Worm (Caenorhabditis elegans) whole organism, L4/young adult: Measurements from ENCODE around the gene ssp-32.
"Not testable (repeated sequence)": the region's sequence is repeated elsewhere in the genome, so short reads cannot be mapped to it uniquely, and the experiment has no call there.

Experiments used
- W03F9.2 ChIP-seq: fragments of 150-350 bp; optimal IDR thresholded peaks from 2 replicates; lab custom pipeline; 2014; ENCODE audit warnings: missing biosample characterization, missing genetic modification characterization
- dao-5 ChIP-seq: sonication (generic microtip); optimal IDR thresholded peaks from 2 replicates; lab custom pipeline; 2016; ENCODE audit warnings: missing genotype, missing genetic modification characterization, moderate library complexity, missing compliant biosample characterization
- him-1 ChIP-seq: sonication (generic microtip); optimal IDR thresholded peaks from 2 replicates; lab custom pipeline; 2016; ENCODE audit warnings: missing genotype, missing genetic modification reagents, missing genetic modification characterization, missing compliant biosample characterization

ssp-32 gene

DNA sequence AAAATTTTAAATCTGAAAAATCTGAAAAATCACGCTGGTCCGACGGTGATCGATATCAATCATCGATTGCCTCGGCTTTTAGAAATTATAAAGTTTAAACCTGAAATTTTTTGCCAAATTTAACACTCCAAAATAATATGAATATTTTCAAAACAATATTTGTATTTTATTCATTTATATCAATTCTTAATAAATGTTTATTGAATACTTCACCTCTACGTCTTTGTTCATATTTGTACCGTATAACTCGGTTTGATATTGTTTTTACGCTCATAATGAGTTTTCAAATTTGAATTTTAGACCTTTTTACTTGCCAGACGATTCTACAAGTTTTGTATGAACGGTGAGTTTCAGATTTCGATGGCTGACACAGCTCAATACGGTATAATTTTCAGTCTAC, 30.4 kb upstream of the ssp-32 start, which contains the start of the genes K07F5.15 and K07F5.22:
TSS of gene K07F5.15 (plus strand) at position 301 of the 400 bp plus-strand sequence.
TSS of gene K07F5.22 (plus strand) at position 301 of the 400 bp plus-strand sequence.
- TF ChIP-seq W03F9.2 (tag; lab: Kevin White, UChicago) (no peak), him-1 (tag; lab: Kevin White, UChicago) (no peak), dao-5 (no peak)

DNA sequence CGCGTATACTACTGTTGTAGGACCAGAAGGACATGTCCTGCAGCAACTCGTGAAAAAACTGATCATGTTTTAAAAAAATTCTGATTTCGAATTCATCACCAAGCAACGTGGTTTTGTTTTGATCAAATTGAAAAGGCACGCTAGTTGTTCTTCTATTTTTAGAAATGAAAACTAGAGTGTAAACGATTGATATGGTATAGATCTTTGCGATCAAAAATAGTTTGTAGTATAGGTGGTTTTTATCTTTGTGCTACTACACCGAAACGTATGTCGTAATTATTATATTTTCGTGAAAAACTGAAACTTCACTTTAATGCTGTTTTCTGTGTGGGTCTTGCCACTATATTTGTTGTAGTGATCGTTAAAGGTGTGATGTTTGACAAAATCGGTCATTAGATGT, 28.3 kb upstream of the ssp-32 start:
- TF ChIP-seq dao-5, result no peak
- no peak for TF ChIP-seq W03F9.2 (tag; lab: Kevin White, UChicago)
- TF ChIP-seq him-1 (tag; lab: Kevin White, UChicago), result no peak

DNA sequence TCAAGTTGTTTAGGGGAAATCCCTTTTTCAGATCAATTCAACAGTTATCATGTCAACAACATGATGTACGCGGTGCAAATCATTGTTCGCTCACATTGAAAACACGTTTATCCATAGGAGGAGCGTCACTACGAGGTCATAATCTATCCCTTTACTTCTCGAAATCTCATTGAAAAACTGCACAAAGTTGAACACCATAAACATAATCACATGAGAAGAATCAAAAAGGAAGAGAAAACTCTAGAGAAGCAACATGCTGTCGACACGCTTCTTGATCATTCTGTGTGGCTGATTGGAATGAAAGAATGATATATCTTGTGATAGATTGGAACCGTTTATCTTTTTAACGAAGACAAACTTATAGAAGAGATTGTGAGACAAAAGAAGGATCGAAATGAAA, 27.3 kb upstream of the ssp-32 start:
- no peak for TF ChIP-seq W03F9.2 (tag; lab: Kevin White, UChicago)

DNA sequence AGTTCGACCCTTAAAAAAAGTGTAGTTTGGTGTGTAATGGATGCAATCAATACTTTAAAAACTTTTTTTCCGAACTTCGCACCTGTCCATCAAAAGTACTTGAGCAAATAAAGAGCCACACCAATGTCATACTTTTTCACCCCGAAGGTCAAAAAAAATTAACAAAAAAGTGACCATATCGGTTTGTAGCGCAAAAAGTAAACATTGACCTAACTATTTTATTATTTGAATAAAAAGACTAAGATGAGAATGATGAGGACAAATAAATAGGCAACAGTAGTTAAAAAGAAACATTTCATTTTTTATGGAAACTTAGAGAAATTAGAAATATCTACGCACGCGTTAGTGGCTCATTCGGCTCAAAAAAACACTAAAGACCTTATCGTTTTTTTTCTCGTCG, 25.8 kb upstream of the ssp-32 start:
- TF ChIP-seq him-1 (tag; lab: Kevin White, UChicago) (no peak), W03F9.2 (tag; lab: Kevin White, UChicago) (no peak), dao-5 (no peak)

DNA sequence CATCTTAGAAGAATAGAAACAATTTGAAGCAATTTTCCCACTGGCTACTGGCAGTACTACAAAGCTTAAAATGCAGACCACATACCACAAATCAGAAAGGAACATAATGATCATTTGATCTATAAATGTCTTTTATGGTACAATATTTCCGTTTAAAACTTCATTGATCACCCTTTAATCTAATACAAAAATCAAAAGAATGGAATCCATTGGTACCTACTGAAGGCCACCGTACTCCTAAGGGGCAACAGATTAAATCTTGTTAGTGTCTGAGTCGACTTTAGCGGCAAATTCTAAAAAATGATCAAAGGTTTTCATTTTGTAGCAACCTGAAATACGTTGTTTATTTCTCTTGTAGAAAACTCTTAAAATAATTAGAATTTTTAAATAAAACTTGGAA, 23.0 kb upstream of the ssp-32 start:
- TF ChIP-seq him-1 (tag; lab: Kevin White, UChicago) (no peak), dao-5 (no peak), W03F9.2 (tag; lab: Kevin White, UChicago) (no peak)

DNA sequence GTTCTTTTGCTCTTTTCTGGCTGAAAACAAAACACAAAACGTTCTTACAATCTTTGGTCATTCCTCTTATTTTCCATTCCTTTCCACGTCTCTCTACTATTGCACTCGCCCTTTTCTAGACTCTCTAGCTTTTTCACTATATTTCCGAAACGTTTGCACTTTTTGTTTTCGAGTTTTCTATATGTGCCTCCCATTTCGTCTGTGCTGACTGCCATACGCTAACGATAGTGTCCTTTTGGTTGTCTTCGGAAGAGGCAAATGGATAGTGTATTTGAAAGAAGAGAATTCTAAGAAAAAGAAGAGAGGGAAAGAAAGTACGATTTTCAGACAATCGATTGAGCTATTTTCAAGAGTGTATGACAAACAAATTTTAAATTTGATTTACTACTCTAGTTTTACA, 22.4 kb upstream of the ssp-32 start:
- TF ChIP-seq W03F9.2 (tag; lab: Kevin White, UChicago), result no peak

DNA sequence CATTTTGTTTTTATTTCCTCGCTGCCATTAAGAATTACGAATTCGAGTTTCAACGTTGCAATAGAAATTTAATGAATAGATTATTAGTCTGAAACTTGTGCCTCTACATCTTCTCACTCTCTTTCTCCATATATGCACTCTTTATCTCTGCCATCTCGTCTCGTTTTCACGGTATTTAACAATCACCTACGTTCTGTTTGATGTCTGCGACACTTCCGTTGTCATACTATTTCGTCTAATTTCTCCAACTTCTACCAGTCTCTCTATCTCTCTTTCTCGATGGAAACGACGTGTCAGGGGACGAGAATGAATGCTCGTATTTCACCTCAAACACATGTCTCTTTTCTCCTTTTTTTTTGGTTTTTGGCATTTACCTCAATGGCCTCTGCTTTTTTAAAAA, 21.4 kb upstream of the ssp-32 start:
- TF ChIP-seq dao-5 (no peak), W03F9.2 (tag; lab: Kevin White, UChicago) (peak; percentile 30)

DNA sequence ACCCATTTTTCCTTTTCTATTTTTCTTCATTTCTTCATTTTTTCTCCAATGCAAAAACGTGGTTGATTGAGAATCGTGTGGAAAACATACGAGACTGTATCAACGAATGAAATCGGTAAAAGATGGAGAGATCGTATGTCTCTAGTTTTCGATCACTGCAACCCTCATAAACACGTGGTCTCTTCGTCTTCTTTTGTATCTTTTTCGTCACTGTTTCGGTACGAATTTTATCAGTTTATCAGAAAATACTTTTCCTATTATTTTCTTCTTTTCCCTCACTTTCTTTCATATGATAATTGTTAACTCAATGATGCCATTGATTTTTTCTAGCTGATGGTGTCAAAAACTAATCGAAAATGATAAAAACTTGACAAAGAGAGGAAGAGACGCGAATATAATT, 19.5 kb upstream of the ssp-32 start:
- TF ChIP-seq him-1 (tag; lab: Kevin White, UChicago), result no peak
- TF ChIP-seq W03F9.2 (tag; lab: Kevin White, UChicago), result no peak

DNA sequence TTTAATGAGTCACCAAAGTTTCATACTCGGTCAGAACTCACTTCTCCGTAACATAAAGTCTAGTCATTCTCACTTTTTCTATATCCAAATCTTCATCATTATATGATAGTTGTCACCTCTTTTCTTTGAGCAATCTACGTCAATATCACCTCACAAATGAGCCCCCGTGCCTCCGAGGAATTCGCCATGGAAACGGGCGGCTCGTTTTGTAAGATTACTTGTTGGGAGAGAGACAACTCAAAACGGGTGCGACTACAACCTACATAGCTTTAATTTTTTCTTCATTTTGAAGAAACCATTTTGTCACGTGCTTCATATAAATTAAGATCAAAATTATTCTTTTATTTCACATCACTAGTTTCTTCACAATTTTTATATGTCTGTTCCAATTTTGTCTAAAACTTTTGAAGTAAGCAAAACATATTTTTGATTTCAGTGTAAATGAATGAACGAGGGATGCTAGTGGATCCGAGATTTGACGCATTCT, 16.3 kb upstream of the ssp-32 start, which contains the start of gene nhr-4:
TSS of gene nhr-4 (plus strand) at position 437 of the 487 bp plus-strand sequence.
- no peak for TF ChIP-seq him-1 (tag; lab: Kevin White, UChicago)
- no peak for TF ChIP-seq W03F9.2 (tag; lab: Kevin White, UChicago)
- no peak for TF ChIP-seq dao-5

DNA sequence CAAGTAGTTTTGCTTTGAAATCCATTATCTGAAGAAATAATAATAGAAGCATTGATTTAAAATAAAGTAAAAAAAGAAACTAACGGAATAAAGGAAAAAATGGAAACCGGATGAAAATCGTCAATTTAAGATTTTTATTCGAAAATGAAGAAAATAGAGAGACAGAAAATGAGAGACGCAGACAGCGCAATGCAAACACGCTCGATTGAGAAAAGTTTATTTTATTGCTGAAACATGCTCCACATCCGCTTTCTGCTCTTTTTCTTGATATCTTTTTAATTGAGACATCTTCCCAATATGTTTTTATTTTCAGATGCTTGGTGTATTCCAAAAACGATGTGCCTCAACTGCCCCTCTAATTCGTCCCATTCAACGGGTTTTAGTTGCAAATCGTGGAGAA, 10.9 kb upstream of the ssp-32 start, which contains the start of the genes prp-18 and mccc-1:
TSS of gene prp-18 (minus strand) at position 127 of the 400 bp plus-strand sequence.
TSS of gene mccc-1 (plus strand) at position 314 of the 400 bp plus-strand sequence.
- TF ChIP-seq him-1 (tag; lab: Kevin White, UChicago) (no peak), W03F9.2 (tag; lab: Kevin White, UChicago) (no peak), dao-5 (no peak)

DNA sequence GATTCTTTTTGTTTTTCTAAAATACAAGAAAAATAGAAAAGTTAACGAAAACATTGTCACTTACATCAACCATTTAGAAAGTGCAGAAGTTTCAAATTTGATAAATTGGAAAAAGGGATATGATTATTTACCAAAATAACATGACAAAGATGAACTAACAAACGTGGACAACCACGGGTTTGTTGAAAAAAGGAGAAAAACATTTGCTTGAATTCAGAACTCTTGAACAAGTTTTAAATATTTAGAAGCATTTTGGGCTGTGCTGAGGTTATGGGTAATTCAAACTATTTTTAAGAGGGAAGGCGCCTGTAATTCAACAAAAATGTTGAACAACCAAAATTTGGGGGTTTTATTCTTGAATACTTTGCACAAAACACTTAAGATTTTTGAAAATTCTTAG, 5.3 kb upstream of the ssp-32 start, which contains the start of gene ttbk-3:
TSS of gene ttbk-3 (minus strand) at position 101 of the 400 bp plus-strand sequence.
- TF ChIP-seq him-1 (tag; lab: Kevin White, UChicago) (no peak), W03F9.2 (tag; lab: Kevin White, UChicago) (no peak), dao-5 (no peak)

DNA sequence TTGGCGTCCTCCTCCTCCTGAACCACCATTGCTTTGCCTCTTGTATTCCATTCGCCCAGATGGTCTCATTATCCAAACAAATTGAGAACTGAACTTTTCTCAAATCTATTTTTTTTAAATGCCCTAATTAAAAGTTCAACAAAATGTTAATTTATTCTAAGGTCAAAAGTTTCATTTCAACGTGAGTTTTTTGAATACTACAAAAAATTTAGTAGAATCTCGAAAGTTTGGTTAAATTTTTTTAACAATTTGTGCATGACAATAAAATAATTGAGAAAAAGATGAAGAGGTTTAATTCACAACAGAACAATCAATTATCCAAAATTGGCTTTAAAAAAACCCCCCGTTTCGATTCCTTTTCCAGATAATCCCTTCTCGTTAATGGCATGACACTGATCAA, 3.2 kb upstream of the ssp-32 start, which contains the start of gene F32B6.4:
TSS of gene F32B6.4 (minus strand) at position 101 of the 400 bp plus-strand sequence.
- no peak for TF ChIP-seq dao-5
- TF ChIP-seq W03F9.2 (tag; lab: Kevin White, UChicago), result no peak
- no peak for TF ChIP-seq him-1 (tag; lab: Kevin White, UChicago)

DNA sequence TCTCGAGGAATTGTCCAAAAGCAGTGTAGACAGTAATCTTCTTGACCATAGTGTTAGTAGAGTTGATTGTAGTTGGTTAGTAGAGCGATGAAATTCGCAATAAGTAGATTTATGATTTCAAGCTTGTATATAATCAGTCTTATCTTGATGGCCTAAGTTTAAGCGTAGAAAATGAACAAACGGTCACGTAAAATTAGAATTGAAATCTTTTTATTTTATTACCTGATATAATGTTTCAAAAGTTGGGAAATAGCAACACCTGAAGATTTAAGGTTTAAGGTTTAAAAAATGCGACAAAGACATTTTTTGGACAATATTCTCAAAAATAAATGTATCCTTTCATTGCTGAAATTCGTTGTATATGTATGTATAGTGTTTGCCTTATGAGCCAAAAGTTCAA, 1.5 kb upstream of the ssp-32 start, which contains the start of gene sss-1:
TSS of gene sss-1 (minus strand) at position 101 of the 400 bp plus-strand sequence.
- TF ChIP-seq him-1 (tag; lab: Kevin White, UChicago); dao-5; W03F9.2 (tag; lab: Kevin White, UChicago): not testable (repeated sequence)

DNA sequence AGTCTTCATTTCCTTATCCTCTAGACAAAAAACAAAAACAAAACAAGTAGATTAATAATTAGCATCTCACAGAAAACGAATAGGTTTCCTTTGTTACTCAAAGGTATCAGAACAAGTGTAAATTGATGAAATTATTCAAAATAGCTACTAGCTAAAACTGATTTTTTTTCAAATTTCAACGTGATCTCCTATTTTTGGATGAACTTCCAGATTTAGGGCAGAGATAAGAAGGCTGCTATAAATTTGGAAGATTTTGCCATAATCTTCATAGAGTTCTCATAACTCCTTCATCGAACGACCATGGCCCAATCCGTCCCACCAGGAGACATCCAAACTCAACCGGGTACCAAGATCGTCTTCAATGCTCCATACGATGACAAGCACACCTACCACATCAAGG, 857 bp upstream of the ssp-32 start, which contains the start of gene msp-77:
TSS of gene msp-77 (plus strand) at position 301 of the 400 bp plus-strand sequence.
- TF ChIP-seq dao-5; W03F9.2 (tag; lab: Kevin White, UChicago); him-1 (tag; lab: Kevin White, UChicago): not testable (repeated sequence)

DNA sequence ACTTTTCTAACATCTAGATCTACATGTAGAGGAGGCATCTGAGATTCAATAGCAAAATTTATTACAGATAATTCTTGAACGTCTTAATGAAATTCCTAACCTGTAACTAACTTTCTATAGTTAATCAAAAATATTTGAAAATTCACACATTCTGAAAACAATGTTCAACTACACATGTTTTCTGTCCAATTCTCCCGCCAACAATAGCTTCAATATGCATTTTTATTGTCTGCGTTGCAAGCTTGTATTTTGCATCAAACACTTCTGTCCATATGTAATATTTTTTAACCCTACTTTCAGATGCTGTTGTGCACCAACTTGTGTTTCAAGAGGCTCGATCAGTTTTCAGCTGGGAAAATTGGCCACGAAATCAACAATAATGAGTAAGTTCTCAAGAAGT, 3.5 kb downstream of the ssp-32 start, which contains the start of gene tbc-3:
TSS of gene tbc-3 (plus strand) at position 301 of the 400 bp plus-strand sequence.
- TF ChIP-seq him-1 (tag; lab: Kevin White, UChicago) (no peak), dao-5 (no peak), W03F9.2 (tag; lab: Kevin White, UChicago) (no peak)
